Fruit fly (Drosophila melanogaster) whole organism, embryonic: ENCODE measurements around the gene CG6972.

Source experiments
- B-H1 ChIP-seq: fragments of 200-800 bp; sonication (Bioruptor generic); IDR thresholded peaks from 3 replicates; pipeline ENCODE4 v1.3.6; 2022; ENCODE audit warnings: missing biosample characterization, missing genetic modification characterization
- CG10147 ChIP-seq: fragments of 200-800 bp; sonication (Bioruptor generic); optimal IDR thresholded peaks from 2 replicates; lab custom pipeline; 2019; ENCODE audit warnings: missing biosample characterization, mild to moderate bottlenecking, missing genetic modification characterization, moderate library complexity
- CG12236 ChIP-seq: fragments of 200-800 bp; sonication (Bioruptor generic); optimal IDR thresholded peaks from 2 replicates; lab custom pipeline; 2016; ENCODE audit warnings: missing biosample characterization, missing genetic modification characterization
- CG12299 ChIP-seq: fragments of 200-800 bp; sonication (Bioruptor generic); optimal IDR thresholded peaks from 2 replicates; lab custom pipeline; 2018; ENCODE audit warnings: missing biosample characterization, mild to moderate bottlenecking, missing genetic modification characterization
- CG1233 ChIP-seq: fragments of 200-800 bp; sonication (Bioruptor generic); optimal IDR thresholded peaks from 4 replicates; lab custom pipeline; 2018; ENCODE audit warnings: missing biosample characterization, mild to moderate bottlenecking, missing genetic modification characterization
- CG14710 ChIP-seq: fragments of 200-800 bp; sonication (Bioruptor generic); optimal IDR thresholded peaks from 3 replicates; lab custom pipeline; 2019; ENCODE audit warnings: missing biosample characterization, mild to moderate bottlenecking, missing genetic modification characterization, moderate library complexity
- CG1602 ChIP-seq: fragments of 200-800 bp; sonication (Bioruptor generic); optimal IDR thresholded peaks from 3 replicates; lab custom pipeline; 2016; ENCODE audit warnings: missing biosample characterization, missing genetic modification characterization
- CG16813 ChIP-seq: fragments of 200-800 bp; sonication (Bioruptor generic); IDR thresholded peaks from 3 replicates; pipeline ENCODE4 v1.3.6; 2022; ENCODE audit warnings: missing biosample characterization, missing genetic modification characterization; ENCODE audit not compliant: partially characterized antibody
- CG18262 ChIP-seq: fragments of 200-800 bp; optimal IDR thresholded peaks from 3 replicates; lab custom pipeline; 2019; ENCODE audit warnings: missing biosample characterization, mild to moderate bottlenecking, missing genetic modification characterization, moderate library complexity
- CG18599 ChIP-seq: fragments of 200-800 bp; sonication (Bioruptor generic); optimal IDR thresholded peaks from 3 replicates; lab custom pipeline; 2017; ENCODE audit warnings: missing biosample characterization, missing genetic modification characterization, mild to moderate bottlenecking, moderate library complexity, missing genetic modification reagents
- CG2116 ChIP-seq: fragments of 200-800 bp; sonication (Bioruptor generic); optimal IDR thresholded peaks from 3 replicates; lab custom pipeline; 2018; ENCODE audit warnings: missing biosample characterization, mild to moderate bottlenecking, missing genetic modification characterization
- CG2889 ChIP-seq: fragments of 200-800 bp; sonication (Bioruptor generic); IDR thresholded peaks from 3 replicates; pipeline ENCODE4 v1.3.6; 2022; ENCODE audit warnings: missing biosample characterization, missing genetic modification characterization
- CG3065 ChIP-seq: fragments of 200-800 bp; sonication (Bioruptor generic); optimal IDR thresholded peaks from 2 replicates; lab custom pipeline; 2016; ENCODE audit warnings: missing biosample characterization, missing genetic modification characterization
- CG32767 ChIP-seq: fragments of 200-800 bp; sonication (Bioruptor generic); IDR thresholded peaks from 2 replicates; pipeline ENCODE4 v1.3.6; 2022; ENCODE audit warnings: missing biosample characterization, missing genetic modification characterization
- CG3407 ChIP-seq: fragments of 200-800 bp; sonication (Bioruptor generic); optimal IDR thresholded peaks from 2 replicates; lab custom pipeline; 2018; ENCODE audit warnings: missing biosample characterization, mild to moderate bottlenecking, missing genetic modification characterization
- CG3847 ChIP-seq: fragments of 200-800 bp; sonication (Bioruptor generic); IDR thresholded peaks from 2 replicates; pipeline ENCODE4 v1.3.6; 2022; ENCODE audit warnings: missing biosample characterization, missing genetic modification characterization
- CG4424 ChIP-seq: fragments of 200-800 bp; sonication (Bioruptor generic); optimal IDR thresholded peaks from 3 replicates; lab custom pipeline; 2016; ENCODE audit warnings: missing biosample characterization, missing genetic modification characterization
- CG7963 ChIP-seq: fragments of 200-800 bp; sonication (Bioruptor generic); IDR thresholded peaks from 3 replicates; pipeline ENCODE4 v1.3.6; 2022; ENCODE audit warnings: missing biosample characterization, missing genetic modification characterization; ENCODE audit not compliant: partially characterized antibody
- CG8089 ChIP-seq: fragments of 200-800 bp; sonication (Bioruptor generic); optimal IDR thresholded peaks from 3 replicates; lab custom pipeline; 2016; ENCODE audit warnings: missing biosample characterization, missing genetic modification characterization
- CG8281 ChIP-seq: fragments of 200-800 bp; sonication (Bioruptor generic); optimal IDR thresholded peaks from 2 replicates; lab custom pipeline; 2018; ENCODE audit warnings: missing biosample characterization, mild to moderate bottlenecking, missing genetic modification characterization, moderate library complexity
- CG8290 ChIP-seq, 3 experiments: fragments of 200-800 bp; sonication (Bioruptor generic); optimal IDR thresholded peaks; 2 replicates each; lab custom pipeline; 2016 to 2019; ENCODE audit warnings: missing biosample characterization in 3 of 3, missing genetic modification characterization in 3 of 3, mild to moderate bottlenecking in 2 of 3, moderate library complexity in 1 of 3
- CG8924 ChIP-seq: fragments of 200-800 bp; optimal IDR thresholded peaks from 3 replicates; lab custom pipeline; 2019; ENCODE audit warnings: missing biosample characterization, mild to moderate bottlenecking, missing genetic modification characterization, moderate library complexity
- CHES-1-like ChIP-seq: fragments of 200-800 bp; sonication (Bioruptor generic); optimal IDR thresholded peaks from 2 replicates; lab custom pipeline; 2016; ENCODE audit warnings: missing biosample characterization, missing genetic modification characterization
- D19B ChIP-seq: fragments of 200-800 bp; sonication (Bioruptor generic); optimal IDR thresholded peaks from 2 replicates; lab custom pipeline; 2017; ENCODE audit warnings: missing biosample characterization, mild to moderate bottlenecking, missing genetic modification characterization
- Dref ChIP-seq: fragments of 200-800 bp; sonication (Bioruptor generic); IDR thresholded peaks from 2 replicates; pipeline ENCODE4 v1.3.6; 2022; ENCODE audit warnings: missing biosample characterization, missing genetic modification characterization
- HmgZ ChIP-seq: fragments of 200-800 bp; sonication (Bioruptor generic); optimal IDR thresholded peaks from 2 replicates; lab custom pipeline; 2018; ENCODE audit warnings: missing biosample characterization, mild to moderate bottlenecking, missing genetic modification characterization
- Hr78 ChIP-seq, 2 experiments: fragments of 200-800 bp in 1 of 2; fragments of >200 bp in 1 of 2; sonication (Bioruptor generic) in 1 of 2; optimal IDR thresholded peaks; 2 replicates each; lab custom pipeline; 2017 to 2019; ENCODE audit warnings: missing biosample characterization in 2 of 2, missing genetic modification characterization in 2 of 2, mild to moderate bottlenecking in 1 of 2, moderate library complexity in 1 of 2
- Kr ChIP-seq: fragments of 200-800 bp; sonication (Bioruptor generic); optimal IDR thresholded peaks from 2 replicates; lab custom pipeline; 2017; ENCODE audit warnings: missing biosample characterization, mild to moderate bottlenecking, missing genetic modification characterization
- Rx ChIP-seq: fragments of 200-800 bp; sonication (Bioruptor generic); IDR thresholded peaks from 2 replicates; pipeline ENCODE4 v1.3.6; 2022; ENCODE audit warnings: missing biosample characterization, missing genetic modification characterization
- Sry-β ChIP-seq: fragments of 200-800 bp; sonication (Bioruptor generic); optimal IDR thresholded peaks from 2 replicates; lab custom pipeline; 2018; ENCODE audit warnings: missing biosample characterization, mild to moderate bottlenecking, missing genetic modification characterization, moderate library complexity
- Tbp ChIP-seq: fragments of >200 bp; optimal IDR thresholded peaks from 2 replicates; lab custom pipeline; 2018; ENCODE audit warnings: missing biosample characterization, missing genetic modification characterization
- ase ChIP-seq: fragments of 200-800 bp; sonication (Bioruptor generic); IDR thresholded peaks from 3 replicates; pipeline ENCODE4 v1.3.6; 2022; ENCODE audit warnings: missing biosample characterization, missing genetic modification characterization
- ewg ChIP-seq: fragments of 200-800 bp; sonication (Bioruptor generic); optimal IDR thresholded peaks from 3 replicates; lab custom pipeline; 2017; ENCODE audit warnings: mild to moderate bottlenecking, missing biosample characterization, missing genetic modification reagents, missing genetic modification characterization
- gro ChIP-seq: fragments of 200-800 bp; sonication (Bioruptor generic); optimal IDR thresholded peaks from 2 replicates; lab custom pipeline; 2016; ENCODE audit warnings: missing biosample characterization, missing genetic modification characterization
- her ChIP-seq: fragments of 200-800 bp; sonication (Bioruptor generic); optimal IDR thresholded peaks from 2 replicates; lab custom pipeline; 2016; ENCODE audit warnings: missing biosample characterization, missing genetic modification characterization
- jing ChIP-seq: fragments of 200-800 bp; sonication (Bioruptor generic); optimal IDR thresholded peaks from 2 replicates; lab custom pipeline; 2018; ENCODE audit warnings: missing biosample characterization, mild to moderate bottlenecking, missing genetic modification characterization
- mam ChIP-seq: fragments of 200-800 bp; sonication (Bioruptor generic); optimal IDR thresholded peaks from 3 replicates; lab custom pipeline; 2016; ENCODE audit warnings: missing biosample characterization, missing genetic modification characterization
- mld ChIP-seq: fragments of 200-800 bp; sonication (Bioruptor generic); IDR thresholded peaks from 3 replicates; pipeline ENCODE4 v1.3.6; 2022; ENCODE audit warnings: missing biosample characterization, missing genetic modification characterization; ENCODE audit not compliant: partially characterized antibody
- nerfin-2 ChIP-seq: fragments of 200-800 bp; sonication (Bioruptor generic); IDR thresholded peaks from 2 replicates; pipeline ENCODE4 v1.3.6; 2022; ENCODE audit warnings: missing biosample characterization, missing genetic modification characterization; ENCODE audit not compliant: partially characterized antibody
- pnt ChIP-seq: fragments of 200-800 bp; sonication (Bioruptor generic); optimal IDR thresholded peaks from 3 replicates; lab custom pipeline; 2016; ENCODE audit warnings: missing biosample characterization, missing genetic modification characterization
- prd ChIP-seq, 3 experiments: fragments of >200 bp in 2 of 3; fragments of 200-800 bp in 1 of 3; sonication (Bioruptor generic) in 1 of 3; optimal IDR thresholded peaks in 2 of 3; IDR thresholded peaks in 1 of 3; 2 replicates in 2 of 3; 3 replicates in 1 of 3; pipeline versions ENCODE4 v1.3.6 to Lab custom; 2017 to 2022; ENCODE audit warnings: missing biosample characterization in 1 of 3, missing genetic modification characterization in 1 of 3
- ro ChIP-seq: fragments of 200-800 bp; sonication (Bioruptor generic); IDR thresholded peaks from 2 replicates; pipeline ENCODE4 v1.3.6; 2022; ENCODE audit warnings: missing biosample characterization, missing genetic modification characterization
- salm ChIP-seq: fragments of 200-800 bp; sonication (Bioruptor generic); optimal IDR thresholded peaks from 2 replicates; lab custom pipeline; 2018; ENCODE audit warnings: missing biosample characterization, mild to moderate bottlenecking, missing genetic modification characterization
- sim ChIP-seq: fragments of 200-800 bp; sonication (Bioruptor generic); IDR thresholded peaks from 2 replicates; pipeline ENCODE4 v1.3.6; 2022; ENCODE audit warnings: missing biosample characterization, missing genetic modification characterization
- sob ChIP-seq: fragments of 200-800 bp; sonication (Bioruptor generic); IDR thresholded peaks from 2 replicates; pipeline ENCODE4 v1.3.6; 2022; ENCODE audit warnings: missing biosample characterization, missing genetic modification characterization
- trh ChIP-seq: fragments of 200-800 bp; sonication (Bioruptor generic); optimal IDR thresholded peaks from 2 replicates; lab custom pipeline; 2016; ENCODE audit warnings: missing biosample characterization, missing genetic modification characterization
- wdn ChIP-seq: fragments of 200-800 bp; sonication (Bioruptor generic); IDR thresholded peaks from 2 replicates; pipeline ENCODE4 v1.3.6; 2022; ENCODE audit warnings: missing biosample characterization, missing genetic modification characterization
- zfh1 ChIP-seq: fragments of 200-800 bp; sonication (Bioruptor generic); IDR thresholded peaks from 3 replicates; pipeline ENCODE4 v1.3.6; 2022; ENCODE audit warnings: missing biosample characterization, missing genetic modification characterization

The CG6972 gene

dm6 chr3R:22667284-22667958 is 34.4 kb upstream of the CG6972 start (continued):
- TF ChIP-seq Dref (no peak), jing (GFP tag; lab: Kevin White, UChicago) (peak; percentile 75), prd (optimal IDR thresholded peaks at IDR 0.05; lab: Kevin White, UChicago) (no peak), prd (GFP tag; IDR thresholded peaks at IDR 0.05; lab: Robert Waterston, UW) (peak; percentile 77), Sry-β (no peak), pnt (GFP tag; lab: Kevin White, UChicago) (peak; percentile 23), wdn (peak; percentile 43; the same call in 1 of the 2 replicates), salm (tag; lab: Kevin White, UChicago) (peak; percentile 58), Rx (GFP tag; lab: Robert Waterston, UW) (peak; percentile 55), CG12299 (tag; lab: Kevin White, UChicago) (no peak), B-H1 (GFP tag; lab: Robert Waterston, UW) (peak; percentile 72), CG1233 (GFP tag; lab: Kevin White, UChicago) (peak; percentile 88), CG8281 (tag; lab: Kevin White, UChicago) (peak; percentile 75), sob (peak; percentile 64), CG32767 (GFP tag; lab: Robert Waterston, UW) (peak; percentile 80), CG8924 (tag; lab: Kevin White, UChicago) (peak; percentile 91), sim (GFP tag; lab: Robert Waterston, UW) (0 out of 2 replicates have a peak, but pooled peaks have one; percentile 20), CG18262 (tag; lab: Kevin White, UChicago) (peak; percentile 90), CG3847 (GFP tag; lab: Robert Waterston, UW) (peak; percentile 24; the same call in 1 of the 2 replicates), CG7963 (GFP tag; lab: Robert Waterston, UW) (no peak), CG2889 (peak; percentile 40; the same call in 1 of the 3 replicates), CG14710 (tag; lab: Kevin White, UChicago) (peak; percentile 95), her (GFP tag; lab: Kevin White, UChicago) (no peak), D19B (GFP tag; lab: Kevin White, UChicago) (peak; percentile 33), mam (GFP tag; lab: Kevin White, UChicago) (peak; percentile 51), nerfin-2 (no peak), HmgZ (tag; lab: Kevin White, UChicago) (peak; percentile 4), CG8089 (peak; percentile 57), CG1602 (GFP tag; lab: Kevin White, UChicago) (peak; percentile 75), CG3407 (GFP tag; lab: Kevin White, UChicago) (peak; percentile 66), CG4424 (GFP tag; lab: Kevin White, UChicago) (peak; percentile 92), ewg (GFP tag; lab: Kevin White, UChicago) (peak; percentile 74), CG12236 (GFP tag; lab: Kevin White, UChicago) (peak; percentile 38), CG18599 (GFP tag; lab: Kevin White, UChicago) (peak; percentile 70), trh (GFP tag; lab: Kevin White, UChicago) (peak; percentile 21), CG16813 (no peak), CG3065 (GFP tag; lab: Kevin White, UChicago) (peak; percentile 53), Kr (GFP tag; lab: Kevin White, UChicago) (no peak), Tbp (GFP tag; lab: Kevin White, UChicago) (no peak), ase (GFP tag; lab: Robert Waterston, UW) (peak; percentile 65; the same call in 1 of the 3 replicates), CG8290 (GFP tag; optimal IDR thresholded peaks at IDR 0.05; lab: Kevin White, UChicago) (peak; percentile 78), CG8290 (tag; optimal IDR thresholded peaks at IDR 0.05; lab: Kevin White, UChicago) (no peak), CHES-1-like (GFP tag; lab: Kevin White, UChicago) (peak; percentile 23), mld (no peak), Hr78 (GFP tag; optimal IDR thresholded peaks at IDR 0.05; lab: Kevin White, UChicago) (peak in 1 of 2 experiments; percentile 73), CG10147 (GFP tag; lab: Kevin White, UChicago) (peak; percentile 72), gro (GFP tag; lab: Kevin White, UChicago) (no peak), CG2116 (GFP tag; lab: Kevin White, UChicago) (peak; percentile 45), zfh1 (peak; percentile 75), ro (GFP tag; lab: Robert Waterston, UW) (peak; percentile 41; the same call in 1 of the 2 replicates)
